Fruit fly (Drosophila melanogaster): Measurements from ENCODE around the gene ACXE.

dm6 chr2L:12880429-12880828 lies 45.0 kb upstream of the ACXE start:
- TF ChIP-seq CG8301 (tag; optimal IDR thresholded peaks at IDR 0.05) (no peak), CG12605 (GFP tag; IDR thresholded peaks at IDR 0.05) (no peak), CG10348 (GFP tag; IDR thresholded peaks at IDR 0.05) (no peak), fd96Ca (GFP tag; IDR thresholded peaks at IDR 0.05) (no peak), CG14655 (GFP tag; optimal IDR thresholded peaks at IDR 0.05) (no peak), Snoo (tag; optimal IDR thresholded peaks at IDR 0.05) (no peak), rn (GFP tag; IDR thresholded peaks at IDR 0.05) (no peak), CG9948 (tag; optimal IDR thresholded peaks at IDR 0.05) (no peak), CG4496 (GFP tag; IDR thresholded peaks at IDR 0.05) (no peak), EcR (GFP tag; optimal IDR thresholded peaks at IDR 0.05) (no peak), CG8159 (tag; optimal IDR thresholded peaks at IDR 0.05) (no peak), Pif1B (GFP tag; optimal IDR thresholded peaks at IDR 0.05) (no peak), Ets98B (GFP tag; IDR thresholded peaks at IDR 0.05) (no peak), CG17806 (tag; optimal IDR thresholded peaks at IDR 0.05) (no peak)

Data from whole organism, pupa.